Fruit fly (Drosophila melanogaster) whole organism, embryonic: ENCODE results near the gene Art8.

ENCODE experiments used
- Bgb ChIP-seq: fragments of 200-800 bp; sonication (Bioruptor generic); IDR thresholded peaks from 2 replicates; pipeline ENCODE4 v1.3.6; 2022; ENCODE audit warnings: missing biosample characterization, missing genetic modification characterization; ENCODE audit not compliant: partially characterized antibody
- BtbVII ChIP-seq: fragments of 200-800 bp; sonication (Bioruptor generic); optimal IDR thresholded peaks from 3 replicates; lab custom pipeline; 2017; ENCODE audit warnings: missing biosample characterization, mild to moderate bottlenecking, missing genetic modification characterization
- CG12391 ChIP-seq: fragments of 200-800 bp; sonication (Bioruptor generic); optimal IDR thresholded peaks from 3 replicates; lab custom pipeline; 2018; ENCODE audit warnings: missing biosample characterization, mild to moderate bottlenecking, missing genetic modification characterization, moderate library complexity
- CG12744 ChIP-seq: fragments of 200-800 bp; sonication (Bioruptor generic); optimal IDR thresholded peaks from 2 replicates; lab custom pipeline; 2016; ENCODE audit warnings: missing biosample characterization, missing genetic modification characterization
- CG12942 ChIP-seq: fragments of 200-800 bp; sonication (Bioruptor generic); optimal IDR thresholded peaks from 3 replicates; lab custom pipeline; 2016; ENCODE audit warnings: missing biosample characterization, missing genetic modification characterization
- CG15601 ChIP-seq: fragments of 200-800 bp; sonication (Bioruptor generic); optimal IDR thresholded peaks from 3 replicates; lab custom pipeline; 2019; ENCODE audit warnings: missing biosample characterization, mild to moderate bottlenecking, missing genetic modification characterization, moderate library complexity
- CG18764 ChIP-seq: fragments of 200-800 bp; sonication (Bioruptor generic); optimal IDR thresholded peaks from 3 replicates; lab custom pipeline; 2016; ENCODE audit warnings: missing biosample characterization, missing genetic modification characterization
- CG2116 ChIP-seq: fragments of 200-800 bp; sonication (Bioruptor generic); optimal IDR thresholded peaks from 3 replicates; lab custom pipeline; 2018; ENCODE audit warnings: missing biosample characterization, mild to moderate bottlenecking, missing genetic modification characterization
- CG4404 ChIP-seq: fragments of 200-800 bp; sonication (Bioruptor generic); IDR thresholded peaks from 2 replicates; pipeline ENCODE4 v1.3.6; 2022; ENCODE audit warnings: missing biosample characterization, missing genetic modification characterization
- CG4617 ChIP-seq: fragments of 200-800 bp; sonication (Bioruptor generic); optimal IDR thresholded peaks from 3 replicates; lab custom pipeline; 2016; ENCODE audit warnings: missing biosample characterization, missing genetic modification characterization, borderline replicate concordance
- CG6254 ChIP-seq: fragments of 200-800 bp; sonication (Bioruptor generic); optimal IDR thresholded peaks from 3 replicates; lab custom pipeline; 2017; ENCODE audit warnings: mild to moderate bottlenecking, missing biosample characterization, missing genetic modification reagents, missing genetic modification characterization
- CG7745 ChIP-seq: fragments of 200-800 bp; sonication (Bioruptor generic); optimal IDR thresholded peaks from 2 replicates; lab custom pipeline; 2018; ENCODE audit warnings: missing biosample characterization, mild to moderate bottlenecking, missing genetic modification characterization, moderate library complexity
- CG8765 ChIP-seq: fragments of 200-800 bp; sonication (Bioruptor generic); IDR thresholded peaks from 2 replicates; pipeline ENCODE4 v1.3.6; 2022; ENCODE audit warnings: missing biosample characterization, missing genetic modification characterization
- CG9932 ChIP-seq: fragments of 200-800 bp; sonication (Bioruptor generic); IDR thresholded peaks from 2 replicates; pipeline ENCODE4 v1.3.6; 2022; ENCODE audit warnings: missing biosample characterization, missing genetic modification characterization
- Doc3 ChIP-seq: fragments of 200-800 bp; sonication (Bioruptor generic); IDR thresholded peaks from 3 replicates; pipeline ENCODE4 v1.3.6; 2022; ENCODE audit warnings: missing biosample characterization, missing genetic modification characterization; ENCODE audit not compliant: partially characterized antibody
- ERR ChIP-seq: fragments of 200-800 bp; sonication (Bioruptor generic); optimal IDR thresholded peaks from 2 replicates; lab custom pipeline; 2016; ENCODE audit warnings: missing biosample characterization, missing genetic modification characterization
- Eip74EF ChIP-seq, 2 experiments: fragments of 200-800 bp in 1 of 2; fragments of >200 bp in 1 of 2; sonication (Bioruptor generic) in 1 of 2; optimal IDR thresholded peaks; 2 replicates each; lab custom pipeline; 2017 to 2019; ENCODE audit warnings: missing biosample characterization in 2 of 2, missing genetic modification characterization in 2 of 2, mild to moderate bottlenecking in 1 of 2, moderate library complexity in 1 of 2
- Fer3 ChIP-seq: fragments of 200-800 bp; sonication (Bioruptor generic); optimal IDR thresholded peaks from 2 replicates; lab custom pipeline; 2018; ENCODE audit warnings: missing biosample characterization, mild to moderate bottlenecking, missing genetic modification characterization, moderate library complexity
- Gsc ChIP-seq: fragments of 200-800 bp; sonication (Bioruptor generic); IDR thresholded peaks from 2 replicates; pipeline ENCODE4 v1.3.6; 2022; ENCODE audit warnings: missing biosample characterization, missing genetic modification characterization
- H2.0 ChIP-seq: fragments of 200-800 bp; sonication (Bioruptor generic); IDR thresholded peaks from 2 replicates; pipeline ENCODE4 v1.3.6; 2022; ENCODE audit warnings: missing biosample characterization, missing genetic modification characterization
- HLHmδ ChIP-seq: fragments of 200-800 bp; sonication (Bioruptor generic); optimal IDR thresholded peaks from 2 replicates; lab custom pipeline; 2018; ENCODE audit warnings: missing biosample characterization, mild to moderate bottlenecking, missing genetic modification characterization, moderate library complexity
- Hr3 ChIP-seq: fragments of 200-800 bp; sonication (Bioruptor generic); optimal IDR thresholded peaks from 3 replicates; lab custom pipeline; 2016; ENCODE audit warnings: missing biosample characterization, missing genetic modification characterization
- MTF-1 ChIP-seq: fragments of 200-800 bp; sonication (Bioruptor generic); optimal IDR thresholded peaks from 2 replicates; lab custom pipeline; 2018; ENCODE audit warnings: missing biosample characterization, mild to moderate bottlenecking, missing genetic modification characterization, borderline replicate concordance
- NC2α ChIP-seq: fragments of 200-800 bp; sonication (Bioruptor generic); optimal IDR thresholded peaks from 2 replicates; lab custom pipeline; 2016; ENCODE audit warnings: missing biosample characterization, missing genetic modification characterization
- Neu2 ChIP-seq: fragments of 200-800 bp; sonication (Bioruptor generic); optimal IDR thresholded peaks from 3 replicates; lab custom pipeline; 2016; ENCODE audit warnings: missing biosample characterization, missing genetic modification characterization, borderline replicate concordance
- NfI ChIP-seq: fragments of 200-800 bp; sonication (Bioruptor generic); optimal IDR thresholded peaks from 3 replicates; lab custom pipeline; 2018; ENCODE audit warnings: missing biosample characterization, mild to moderate bottlenecking, missing genetic modification characterization, moderate library complexity
- Oaz ChIP-seq: fragments of 200-800 bp; sonication (Bioruptor generic); IDR thresholded peaks from 2 replicates; pipeline ENCODE4 v1.3.6; 2022; ENCODE audit warnings: missing biosample characterization, missing genetic modification characterization
- Side ChIP-seq: fragments of 200-800 bp; sonication (Bioruptor generic); optimal IDR thresholded peaks from 2 replicates; lab custom pipeline; 2016; ENCODE audit warnings: missing biosample characterization, missing genetic modification characterization
- Six4 ChIP-seq: fragments of 200-800 bp; sonication (Bioruptor generic); optimal IDR thresholded peaks from 2 replicates; lab custom pipeline; 2016; ENCODE audit warnings: missing biosample characterization, missing genetic modification characterization
- Sox100B ChIP-seq: fragments of 200-800 bp; sonication (Bioruptor generic); optimal IDR thresholded peaks from 3 replicates; lab custom pipeline; 2018; ENCODE audit warnings: missing biosample characterization, mild to moderate bottlenecking, missing genetic modification characterization
- TFAM ChIP-seq: fragments of 200-800 bp; sonication (Bioruptor generic); optimal IDR thresholded peaks from 2 replicates; lab custom pipeline; 2017; ENCODE audit warnings: missing biosample characterization, missing genetic modification characterization, inconsistent platforms
- az2 ChIP-seq: fragments of 200-800 bp; sonication (Bioruptor generic); optimal IDR thresholded peaks from 3 replicates; lab custom pipeline; 2016; ENCODE audit warnings: missing biosample characterization, missing genetic modification characterization
- cas ChIP-seq: fragments of 200-800 bp; sonication (Bioruptor generic); IDR thresholded peaks from 2 replicates; pipeline ENCODE4 v1.3.6; 2022; ENCODE audit warnings: missing biosample characterization, missing genetic modification characterization
- croc ChIP-seq: fragments of 200-800 bp; sonication (Bioruptor generic); conservative IDR thresholded peaks from 3 replicates; pipeline ENCODE4 v1.3.6; 2022; ENCODE audit warnings: missing biosample characterization, missing genetic modification characterization
- crol ChIP-seq: fragments of 200-800 bp; sonication (Bioruptor generic); IDR thresholded peaks from 2 replicates; pipeline ENCODE4 v1.3.6; 2022; ENCODE audit warnings: missing biosample characterization, missing genetic modification characterization
- eve ChIP-seq, 2 experiments: fragments of >200 bp; optimal IDR thresholded peaks; 2 replicates each; lab custom pipeline; 2017; ENCODE audit warnings: missing biosample characterization in 2 of 2, missing genetic modification characterization in 2 of 2
- fd102C ChIP-seq: fragments of 200-800 bp; sonication (Bioruptor generic); optimal IDR thresholded peaks from 2 replicates; lab custom pipeline; 2018; ENCODE audit warnings: missing biosample characterization, mild to moderate bottlenecking, missing genetic modification characterization, moderate library complexity
- gsb-n ChIP-seq: fragments of 200-800 bp; sonication (Bioruptor generic); optimal IDR thresholded peaks from 3 replicates; lab custom pipeline; 2018; ENCODE audit warnings: missing biosample characterization, mild to moderate bottlenecking, missing genetic modification characterization
- jigr1 ChIP-seq: fragments of 200-800 bp; sonication (Bioruptor generic); IDR thresholded peaks from 3 replicates; pipeline ENCODE4 v1.3.6; 2022; ENCODE audit warnings: missing biosample characterization, missing genetic modification characterization
- nau ChIP-seq: fragments of 200-800 bp; sonication (Bioruptor generic); optimal IDR thresholded peaks from 3 replicates; lab custom pipeline; 2017; ENCODE audit warnings: missing biosample characterization, mild to moderate bottlenecking, missing genetic modification characterization, missing genetic modification reagents
- org-1 ChIP-seq: fragments of 200-800 bp; sonication (Bioruptor generic); optimal IDR thresholded peaks from 2 replicates; lab custom pipeline; 2017; ENCODE audit warnings: missing biosample characterization, missing genetic modification characterization
- pan ChIP-seq, 4 experiments: fragments of >200 bp in 3 of 4; fragments of 200-800 bp in 1 of 4; sonication (Bioruptor generic) in 1 of 4; optimal IDR thresholded peaks in 3 of 4; IDR thresholded peaks in 1 of 4; 2 replicates each; pipeline versions ENCODE4 v1.3.6 to Lab custom; 2017 to 2022; ENCODE audit warnings: missing biosample characterization in 2 of 4, missing genetic modification characterization in 2 of 4, mixed read lengths in 1 of 4
- pfk ChIP-seq: fragments of 200-800 bp; sonication (Bioruptor generic); optimal IDR thresholded peaks from 2 replicates; lab custom pipeline; 2018; ENCODE audit warnings: missing biosample characterization, mild to moderate bottlenecking, missing genetic modification characterization, moderate library complexity
- ro ChIP-seq: fragments of 200-800 bp; sonication (Bioruptor generic); IDR thresholded peaks from 2 replicates; pipeline ENCODE4 v1.3.6; 2022; ENCODE audit warnings: missing biosample characterization, missing genetic modification characterization
- salm ChIP-seq: fragments of 200-800 bp; sonication (Bioruptor generic); optimal IDR thresholded peaks from 2 replicates; lab custom pipeline; 2018; ENCODE audit warnings: missing biosample characterization, mild to moderate bottlenecking, missing genetic modification characterization
- sisA ChIP-seq: fragments of 200-800 bp; sonication (Bioruptor generic); IDR thresholded peaks from 2 replicates; pipeline ENCODE4 v1.3.6; 2022; ENCODE audit warnings: missing biosample characterization, missing genetic modification characterization
- wek ChIP-seq: fragments of 200-800 bp; sonication (Bioruptor generic); optimal IDR thresholded peaks from 3 replicates; lab custom pipeline; 2018; ENCODE audit warnings: missing biosample characterization, mild to moderate bottlenecking, missing genetic modification characterization, moderate library complexity
- zen2 ChIP-seq: fragments of 200-800 bp; sonication (Bioruptor generic); IDR thresholded peaks from 3 replicates; pipeline ENCODE4 v1.3.6; 2022; ENCODE audit warnings: missing biosample characterization, missing genetic modification characterization; ENCODE audit not compliant: partially characterized antibody

Gene Art8

DNA sequence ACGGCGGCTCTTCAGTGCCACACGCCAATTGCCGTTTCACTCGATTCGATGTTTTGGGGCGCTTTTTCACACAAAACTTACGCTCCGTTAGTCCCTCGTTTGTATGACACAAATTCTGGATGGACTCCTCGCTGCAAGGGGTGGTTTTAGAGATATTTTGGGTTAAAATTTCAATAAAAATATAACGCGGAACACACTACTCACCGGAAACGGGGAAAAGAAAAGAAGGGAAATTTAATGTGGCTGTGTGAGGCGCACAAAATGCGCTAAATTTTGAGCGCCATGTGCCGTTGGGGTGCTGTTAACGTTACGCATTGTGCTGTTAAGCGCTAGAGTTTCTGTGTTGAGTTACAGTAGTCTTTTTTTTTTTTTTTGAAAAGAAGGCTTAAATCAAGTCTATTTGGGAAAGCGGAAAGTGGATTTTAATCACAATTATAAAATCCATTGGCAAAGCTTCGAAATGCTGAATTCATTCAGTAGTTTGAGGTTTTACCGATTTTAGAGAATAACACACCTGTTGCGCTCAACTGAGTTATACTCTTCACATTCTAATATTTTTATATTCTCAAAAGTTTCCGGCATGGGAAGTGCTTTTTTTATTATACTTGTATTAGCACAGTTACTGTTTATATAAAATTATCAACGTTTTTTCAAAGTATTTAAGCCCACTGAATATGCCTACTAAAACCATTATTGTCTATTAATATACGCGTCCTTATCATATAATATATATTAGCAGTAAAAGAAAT is 6.8 kb downstream of the Art8 start, which contains the start of gene RpL9 (continued):
- TF ChIP-seq crol (no peak), gsb-n (tag; lab: Kevin White, UChicago) (no peak), Eip74EF (GFP tag; optimal IDR thresholded peaks at IDR 0.05; lab: Kevin White, UChicago) (no peak), CG7745 (tag; lab: Kevin White, UChicago) (no peak), pfk (GFP tag; lab: Kevin White, UChicago) (peak; percentile 74), HLHmδ (GFP tag; lab: Kevin White, UChicago) (peak; percentile 79), CG4617 (GFP tag; lab: Kevin White, UChicago) (peak; percentile 30), ERR (GFP tag; lab: Kevin White, UChicago) (no peak), cas (GFP tag; lab: Robert Waterston, UW) (peak; percentile 25; the same call in 1 of the 2 replicates), sisA (GFP tag; lab: Robert Waterston, UW) (no peak), zen2 (GFP tag; lab: Robert Waterston, UW) (no peak), NfI (GFP tag; lab: Kevin White, UChicago) (no peak), BtbVII (GFP tag; lab: Kevin White, UChicago) (peak; percentile 90), az2 (GFP tag; lab: Kevin White, UChicago) (peak; percentile 39), H2.0 (peak; percentile 34), MTF-1 (GFP tag; lab: Kevin White, UChicago) (peak; percentile 92), Doc3 (GFP tag; lab: Robert Waterston, UW) (no peak), Neu2 (GFP tag; lab: Kevin White, UChicago) (no peak), CG8765 (GFP tag; lab: Robert Waterston, UW) (no peak), CG4404 (no peak), CG12391 (tag; lab: Kevin White, UChicago) (no peak), Six4 (GFP tag; lab: Kevin White, UChicago) (no peak), nau (GFP tag; lab: Kevin White, UChicago) (peak; percentile 84), wek (GFP tag; lab: Kevin White, UChicago) (peak; percentile 85), Fer3 (peak; percentile 68), NC2α (GFP tag; lab: Kevin White, UChicago) (peak; percentile 25), jigr1 (GFP tag; lab: Robert Waterston, UW) (no peak), croc (GFP tag; lab: Robert Waterston, UW) (no peak), CG12744 (GFP tag; lab: Kevin White, UChicago) (peak; percentile 14), Sox100B (peak; percentile 81), ro (GFP tag; lab: Robert Waterston, UW) (no peak), Side (GFP tag; lab: Kevin White, UChicago) (peak; percentile 82), CG6254 (GFP tag; lab: Kevin White, UChicago) (peak; percentile 58), pan (optimal IDR thresholded peaks at IDR 0.05; lab: Kevin White, UChicago) (no peak), pan (GFP tag; optimal IDR thresholded peaks at IDR 0.05 in 1 of 2, IDR thresholded peaks at IDR 0.05 in 1 of 2) (no peak), CG2116 (GFP tag; lab: Kevin White, UChicago) (peak; percentile 69), TFAM (GFP tag; lab: Kevin White, UChicago) (no peak), CG18764 (GFP tag; lab: Kevin White, UChicago) (peak; percentile 34), Hr3 (GFP tag; lab: Kevin White, UChicago) (no peak), fd102C (peak; percentile 33), salm (peak; percentile 73), eve (GFP tag; optimal IDR thresholded peaks at IDR 0.05; lab: Kevin White, UChicago) (no peak), CG9932 (GFP tag; lab: Robert Waterston, UW) (no peak), Gsc (GFP tag; lab: Robert Waterston, UW) (no peak), Bgb (peak; percentile 17; the same call in 1 of the 2 replicates), org-1 (GFP tag; lab: Kevin White, UChicago) (peak; percentile 68), CG15601 (tag; lab: Kevin White, UChicago) (peak; percentile 53), Oaz (GFP tag; lab: Robert Waterston, UW) (peak; percentile 64), CG12942 (GFP tag; lab: Kevin White, UChicago) (no peak)
